Fruit fly (Drosophila melanogaster): Measurements from ENCODE around the gene CG43736.
A peak's percentile ranks its signal among the peaks of the same experiment; 100 is the strongest.

Gene CG43736

DNA sequence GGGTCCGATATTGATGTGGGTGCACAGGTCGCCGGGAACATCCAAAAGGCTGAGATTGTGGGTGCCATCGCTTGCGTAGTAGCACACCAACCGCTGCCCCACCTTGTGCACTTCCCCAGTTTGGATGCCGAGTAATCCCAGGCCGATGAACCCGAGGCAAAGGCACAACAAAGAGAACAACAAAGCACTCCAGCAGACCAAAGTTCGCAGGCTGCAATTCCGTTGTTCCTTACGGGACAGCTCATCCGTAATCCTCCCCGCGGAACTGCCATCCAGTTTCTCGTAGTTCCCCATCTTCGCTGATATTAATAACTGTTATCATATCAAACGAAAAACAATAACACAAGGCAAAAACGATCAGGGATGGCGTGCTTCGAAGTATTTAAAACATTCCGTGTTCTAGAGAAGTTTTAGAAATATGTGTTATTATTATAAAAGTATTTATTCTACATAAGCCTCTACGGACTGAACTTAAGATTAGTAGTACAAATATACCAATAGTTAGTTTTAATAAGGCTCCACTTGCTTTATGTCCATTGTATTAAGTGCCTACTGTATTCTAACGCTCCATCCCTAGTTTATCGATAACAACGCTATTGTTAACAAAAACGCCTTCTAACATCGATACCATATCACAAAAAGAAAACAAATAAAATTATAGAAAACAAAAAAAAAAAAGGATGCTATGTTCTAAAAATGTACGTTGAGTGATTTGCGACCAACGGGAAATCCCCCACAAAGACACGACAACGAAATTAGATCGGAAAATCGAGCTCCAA lies 14.3 kb upstream of the CG43736 start, which contains the start of the genes Cht11 and CG4558 (continued):
- TF ChIP-seq CG7271 (tag; optimal IDR thresholded peaks at IDR 0.05) (peak; percentile 32), dysf (GFP tag; IDR thresholded peaks at IDR 0.05) (peak; percentile 89), vfl (GFP tag; optimal IDR thresholded peaks at IDR 0.05) (peak; percentile 66), CG14050 (GFP tag; IDR thresholded peaks at IDR 0.05) (peak; percentile 61; the same call in 2 of the 3 replicates), Pdp1 (GFP tag; optimal IDR thresholded peaks at IDR 0.05) (peak; percentile 59 to 76), Oaz (GFP tag; IDR thresholded peaks at IDR 0.05) (peak; percentile 50; the same call in 1 of the 2 replicates), fd102C (GFP tag; optimal IDR thresholded peaks at IDR 0.05) (no peak), Dref (GFP tag; IDR thresholded peaks at IDR 0.05) (peak; percentile 74), CHES-1-like (GFP tag; optimal IDR thresholded peaks at IDR 0.05) (peak; percentile 32), crp (GFP tag; optimal IDR thresholded peaks at IDR 0.05) (peak in 1 of 2 experiments; percentile 21), Dll (GFP tag; IDR thresholded peaks at IDR 0.05; ENCODE audit: partially characterized antibody) (peak; percentile 64; the same call in 3 of the 4 replicates), org-1 (GFP tag; optimal IDR thresholded peaks at IDR 0.05) (peak; percentile 26), sob (GFP tag; IDR thresholded peaks at IDR 0.05) (peak; percentile 89), odd (GFP tag; optimal IDR thresholded peaks at IDR 0.05) (peak; percentile 65), Myb (GFP tag; optimal IDR thresholded peaks at IDR 0.05) (peak; percentile 2), CG6854 (GFP tag; optimal IDR thresholded peaks at IDR 0.05) (peak; percentile 37), schlank (tag; optimal IDR thresholded peaks at IDR 0.05) (peak; percentile 7), mam (GFP tag; optimal IDR thresholded peaks at IDR 0.05) (peak; percentile 84), CG2678 (tag; optimal IDR thresholded peaks at IDR 0.05) (peak; percentile 88), NfI (GFP tag; optimal IDR thresholded peaks at IDR 0.05) (peak; percentile 80), wek (GFP tag; optimal IDR thresholded peaks at IDR 0.05) (peak; percentile 36), Hr3 (GFP tag; optimal IDR thresholded peaks at IDR 0.05) (peak; percentile 81), sim (GFP tag; IDR thresholded peaks at IDR 0.05) (no peak), Bdp1 (GFP tag; optimal IDR thresholded peaks at IDR 0.05) (peak; percentile 31), HmgZ (tag; optimal IDR thresholded peaks at IDR 0.05) (peak; percentile 87), en (GFP tag; optimal IDR thresholded peaks at IDR 0.05) (no peak), inv (GFP tag; IDR thresholded peaks at IDR 0.05; ENCODE audit: partially characterized antibody) (0 out of 2 replicates have a peak, but pooled peaks have one; percentile 38), CG11723 (GFP tag; optimal IDR thresholded peaks at IDR 0.05) (peak; percentile 10), CG15514 (GFP tag; optimal IDR thresholded peaks at IDR 0.05) (peak; percentile 81), Tbp (GFP tag; optimal IDR thresholded peaks at IDR 0.05) (no peak), H15 (GFP tag; IDR thresholded peaks at IDR 0.05) (peak; percentile 76; the same call in 2 of the 3 replicates), CG7372 (GFP tag; IDR thresholded peaks at IDR 0.05) (peak; percentile 84), p53 (GFP tag; optimal IDR thresholded peaks at IDR 0.05) (no peak), ems (GFP tag; optimal IDR thresholded peaks at IDR 0.05) (peak; percentile 70), CG11398 (GFP tag; optimal IDR thresholded peaks at IDR 0.05) (no peak), CG15601 (tag; optimal IDR thresholded peaks at IDR 0.05) (peak; percentile 64), CG4617 (GFP tag; optimal IDR thresholded peaks at IDR 0.05; ENCODE audit: borderline replicate concordance) (peak; percentile 80), Sry-β (GFP tag; optimal IDR thresholded peaks at IDR 0.05) (peak; percentile 4), Max (GFP tag; optimal IDR thresholded peaks at IDR 0.05) (peak; percentile 78), CG9932 (GFP tag; IDR thresholded peaks at IDR 0.05) (peak; percentile 91), Nf-YA (GFP tag; IDR thresholded peaks at IDR 0.05) (no peak), Fer2 (tag; optimal IDR thresholded peaks at IDR 0.05) (peak; percentile 71), D19B (GFP tag; optimal IDR thresholded peaks at IDR 0.05) (peak; percentile 60), shn (GFP tag; optimal IDR thresholded peaks at IDR 0.05) (peak; percentile 27), Ets97D (GFP tag; optimal IDR thresholded peaks at IDR 0.05) (peak; percentile 54), cwo (GFP tag; optimal IDR thresholded peaks at IDR 0.05) (peak; percentile 67), Doc3 (GFP tag; IDR thresholded peaks at IDR 0.05; ENCODE audit: partially characterized antibody) (peak; percentile 39; the same call in 1 of the 3 replicates), CG3726 (GFP tag; IDR thresholded peaks at IDR 0.05) (peak; percentile 61; the same call in 2 of the 3 replicates)

All from whole organism, embryonic.